Fruit fly (Drosophila melanogaster) Kc167 (cell line): ENCODE data around the gene CG32647.

Experiments
- Myc ChIP-seq: fragments of >200 bp; optimal IDR thresholded peaks from 2 replicates; lab custom pipeline; 2017; ENCODE audit warnings: missing external identifiers
- Sin3A ChIP-seq: fragments of >200 bp; optimal IDR thresholded peaks from 2 replicates; lab custom pipeline; 2018; ENCODE audit warnings: missing external identifiers
- h ChIP-seq: fragments of >200 bp; optimal IDR thresholded peaks from 3 replicates; lab custom pipeline; 2018; ENCODE audit warnings: missing external identifiers
- insv ChIP-seq: fragments of >200 bp; optimal IDR thresholded peaks from 3 replicates; lab custom pipeline; 2018; ENCODE audit warnings: missing external identifiers
- psq ChIP-seq: fragments of >200 bp; optimal IDR thresholded peaks from 2 replicates; lab custom pipeline; 2017; ENCODE audit warnings: missing external identifiers
- ttk ChIP-seq: sonication (Bioruptor generic); optimal IDR thresholded peaks from 2 replicates; lab custom pipeline; 2017; ENCODE audit warnings: missing external identifiers

dm6 chrX:12740441-12740840 is 44.3 kb downstream of the CG32647 start:
- TF ChIP-seq psq (lab: Kevin White, UChicago) (no peak), Sin3A (lab: Kevin White, UChicago) (no peak), ttk (lab: Kevin White, UChicago) (no peak), h (lab: Kevin White, UChicago) (no peak), insv (no peak), Myc (lab: Kevin White, UChicago) (no peak)
